Worm (Caenorhabditis elegans) whole organism, L4/young adult: ENCODE data around the gene set-11.

ENCODE experiments used
- W03F9.2 ChIP-seq: fragments of 150-350 bp; optimal IDR thresholded peaks from 2 replicates; lab custom pipeline; 2014; ENCODE audit warnings: missing biosample characterization, missing genetic modification characterization
- dao-5 ChIP-seq: sonication (generic microtip); optimal IDR thresholded peaks from 2 replicates; lab custom pipeline; 2016; ENCODE audit warnings: missing genotype, missing genetic modification characterization, moderate library complexity, missing compliant biosample characterization
- him-1 ChIP-seq: sonication (generic microtip); optimal IDR thresholded peaks from 2 replicates; lab custom pipeline; 2016; ENCODE audit warnings: missing genotype, missing genetic modification reagents, missing genetic modification characterization, missing compliant biosample characterization

DNA sequence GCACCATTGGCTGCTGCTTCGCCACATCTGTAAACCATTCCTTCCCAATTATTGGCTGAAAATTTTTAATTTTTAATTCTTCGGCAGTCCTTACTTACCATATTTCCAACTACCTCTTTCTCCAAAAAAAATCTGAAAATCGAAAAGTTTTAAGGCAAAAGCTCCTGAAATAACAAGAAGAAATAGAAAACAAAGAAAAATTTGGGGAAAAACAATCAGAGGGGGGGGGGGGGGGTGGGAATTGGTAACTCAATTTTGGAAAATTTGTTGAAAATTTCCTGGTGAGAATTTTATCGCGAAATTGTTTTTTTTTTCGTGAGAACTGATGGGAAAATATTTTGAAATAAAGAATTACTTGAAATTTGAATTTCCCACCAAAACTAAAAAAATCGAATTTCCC is at the start of gene set-11:
- TF ChIP-seq him-1 (tag; lab: Kevin White, UChicago): no peak
- TF ChIP-seq W03F9.2 (tag; lab: Kevin White, UChicago): no peak
- TF ChIP-seq dao-5: no peak
